Worm (Caenorhabditis elegans): ENCODE data around the gene F48B9.8.

F48B9.8 gene

DNA sequence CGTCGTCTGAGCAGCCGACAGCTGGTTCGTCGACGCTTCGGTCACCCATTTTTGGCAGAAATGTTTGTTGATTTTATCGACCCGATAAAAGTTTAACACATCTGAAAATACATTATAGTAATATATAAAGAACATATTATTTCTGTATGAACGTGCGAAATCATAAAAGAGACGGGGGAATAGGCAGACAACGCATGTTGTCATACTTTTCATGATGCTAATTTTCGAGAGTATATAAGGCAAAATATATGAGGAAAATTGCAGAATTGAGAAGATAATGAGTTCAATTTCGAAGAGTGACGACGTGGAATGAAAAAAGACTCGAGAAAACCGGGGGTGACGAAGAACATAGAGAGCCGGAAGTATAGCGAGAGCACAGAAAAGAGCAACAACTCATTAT lies 46.1 kb downstream of the F48B9.8 start, which contains the start of gene F53B1.8:
Gene F53B1.8, minus strand, starts transcription at position 101 of the 400 bp plus-strand sequence.
- no peak for TF ChIP-seq attf-4 (tag; optimal IDR thresholded peaks at IDR 0.05)
- no peak for TF ChIP-seq snpc-1.2 (GFP tag; IDR thresholded peaks at IDR 0.05)
- no peak for TF ChIP-seq rbr-2 (tag; optimal IDR thresholded peaks at IDR 0.05)
- no peak for TF ChIP-seq ceh-62 (tag; optimal IDR thresholded peaks at IDR 0.05)
- no peak for TF ChIP-seq ceh-20 (GFP tag; IDR thresholded peaks at IDR 0.05)
- no peak for TF ChIP-seq dve-1 (tag; optimal IDR thresholded peaks at IDR 0.05; ENCODE audit: insufficient read depth)
- TF ChIP-seq ceh-32 (tag; optimal IDR thresholded peaks at IDR 0.05; ENCODE audit: poor library complexity) = no peak

Data from whole organism, L4 larva.